Worm (Caenorhabditis elegans) whole organism, L2 larva: ENCODE data around the gene dkc-1.

Source experiments
- nhr-11 ChIP-seq: fragments of 150-350 bp; optimal IDR thresholded peaks from 2 replicates; lab custom pipeline; 2014; ENCODE audit warnings: missing biosample characterization, missing genetic modification characterization
- unc-62 ChIP-seq: fragments of 150-350 bp; optimal IDR thresholded peaks from 2 replicates; lab custom pipeline; 2014; ENCODE audit warnings: missing biosample characterization, missing genetic modification reagents, missing genetic modification characterization

DNA sequence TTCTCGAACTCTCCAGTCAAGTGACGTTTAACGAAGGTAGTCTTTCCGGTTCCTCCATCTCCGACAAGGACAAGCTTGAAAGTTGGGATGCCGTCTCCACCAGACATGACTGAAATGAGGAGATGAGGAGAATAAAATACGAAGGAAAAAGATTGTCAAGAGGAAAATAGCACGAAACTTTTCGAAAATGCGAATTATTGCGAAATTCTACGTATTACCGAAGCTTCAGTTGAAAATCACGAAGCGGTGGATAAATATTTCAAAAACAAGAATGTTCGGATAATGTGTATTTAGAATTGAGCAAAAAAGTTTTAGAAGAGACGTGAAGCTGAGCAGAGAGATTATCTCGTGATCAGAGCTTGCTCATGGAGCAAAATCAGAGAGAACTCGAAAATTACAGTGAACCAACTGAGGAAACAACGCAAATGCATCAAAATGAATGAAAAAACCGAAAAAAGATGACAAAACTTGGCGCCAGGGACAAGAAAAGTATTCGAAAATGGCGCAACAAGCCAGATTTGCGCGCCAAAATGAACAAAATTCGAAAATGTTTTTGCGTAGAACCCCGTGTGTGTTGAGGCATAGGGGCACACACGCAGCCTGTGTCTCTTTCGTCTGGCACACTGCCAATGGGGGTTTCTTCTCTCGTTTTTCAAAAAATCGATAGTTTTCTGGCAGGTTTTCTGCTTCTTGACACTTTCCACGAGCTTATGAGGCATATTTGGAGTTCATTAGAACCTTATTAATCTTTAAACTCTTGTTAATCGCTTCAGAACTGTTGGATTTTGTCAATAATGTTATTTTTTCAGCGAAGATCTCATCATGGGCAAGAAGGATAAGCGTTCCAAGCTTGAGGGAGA, at the start of gene dkc-1, which contains the start of gene ran-1:
- TF ChIP-seq unc-62 (GFP tag; lab: Kevin White, UChicago) (no peak), nhr-11 (tag; lab: Kevin White, UChicago) (no peak)
